Fruit fly (Drosophila melanogaster) whole organism, embryonic: ENCODE data around the gene cold.

Experiments
- CG10565 ChIP-seq: fragments of 200-800 bp; sonication (Bioruptor generic); optimal IDR thresholded peaks from 3 replicates; lab custom pipeline; 2016; ENCODE audit warnings: missing biosample characterization, mild to moderate bottlenecking, missing genetic modification characterization
- CG10979 ChIP-seq: fragments of 200-800 bp; sonication (Bioruptor generic); optimal IDR thresholded peaks from 2 replicates; lab custom pipeline; 2018; ENCODE audit warnings: missing biosample characterization, mild to moderate bottlenecking, missing genetic modification characterization, moderate library complexity
- CG11695 ChIP-seq: fragments of 200-800 bp; sonication (Bioruptor generic); IDR thresholded peaks from 3 replicates; pipeline ENCODE4 v1.3.6; 2022; ENCODE audit warnings: missing biosample characterization, missing genetic modification characterization
- CG12071 ChIP-seq: fragments of 200-800 bp; sonication (Bioruptor generic); optimal IDR thresholded peaks from 3 replicates; lab custom pipeline; 2018; ENCODE audit warnings: missing biosample characterization, mild to moderate bottlenecking, missing genetic modification characterization
- CG12104 ChIP-seq: fragments of 200-800 bp; sonication (Bioruptor generic); optimal IDR thresholded peaks from 3 replicates; lab custom pipeline; 2016; ENCODE audit warnings: missing biosample characterization, missing genetic modification characterization
- CG12769 ChIP-seq: fragments of 200-800 bp; sonication (Bioruptor generic); optimal IDR thresholded peaks from 2 replicates; lab custom pipeline; 2019; ENCODE audit warnings: missing biosample characterization, mild to moderate bottlenecking, missing genetic modification characterization, moderate library complexity
- CG13775 ChIP-seq: fragments of 200-800 bp; sonication (Bioruptor generic); optimal IDR thresholded peaks from 3 replicates; lab custom pipeline; 2017; ENCODE audit warnings: missing biosample characterization, mild to moderate bottlenecking, missing genetic modification characterization
- CG15011 ChIP-seq: fragments of 200-800 bp; sonication (Bioruptor generic); optimal IDR thresholded peaks from 3 replicates; lab custom pipeline; 2018; ENCODE audit warnings: missing biosample characterization, mild to moderate bottlenecking, missing genetic modification characterization
- CG31388 ChIP-seq: fragments of 200-800 bp; sonication (Bioruptor generic); optimal IDR thresholded peaks from 2 replicates; lab custom pipeline; 2016; ENCODE audit warnings: missing biosample characterization, missing genetic modification characterization
- CG4282 ChIP-seq: fragments of 200-800 bp; sonication (Bioruptor generic); optimal IDR thresholded peaks from 2 replicates; lab custom pipeline; 2016; ENCODE audit warnings: missing biosample characterization, missing genetic modification characterization
- CG4404 ChIP-seq: fragments of 200-800 bp; sonication (Bioruptor generic); IDR thresholded peaks from 2 replicates; pipeline ENCODE4 v1.3.6; 2022; ENCODE audit warnings: missing biosample characterization, missing genetic modification characterization
- CG6813 ChIP-seq: fragments of 200-800 bp; sonication (Bioruptor generic); optimal IDR thresholded peaks from 2 replicates; lab custom pipeline; 2017; ENCODE audit warnings: missing biosample characterization, missing genetic modification characterization, mild to moderate bottlenecking, moderate library complexity, missing genetic modification reagents
- CG8281 ChIP-seq: fragments of 200-800 bp; sonication (Bioruptor generic); optimal IDR thresholded peaks from 2 replicates; lab custom pipeline; 2018; ENCODE audit warnings: missing biosample characterization, mild to moderate bottlenecking, missing genetic modification characterization, moderate library complexity
- Camta ChIP-seq: fragments of 200-800 bp; sonication (Bioruptor generic); optimal IDR thresholded peaks from 2 replicates; lab custom pipeline; 2016; ENCODE audit warnings: missing biosample characterization, missing genetic modification characterization
- Dad ChIP-seq: fragments of 200-800 bp; sonication (Bioruptor generic); optimal IDR thresholded peaks from 3 replicates; lab custom pipeline; 2016; ENCODE audit warnings: missing biosample characterization, missing genetic modification characterization
- Dll ChIP-seq: fragments of 200-800 bp; sonication (Bioruptor generic); IDR thresholded peaks from 4 replicates; pipeline ENCODE4 v1.3.6; 2022; ENCODE audit warnings: missing biosample characterization, missing genetic modification characterization; ENCODE audit not compliant: partially characterized antibody
- HLH4C ChIP-seq: fragments of 200-800 bp; sonication (Bioruptor generic); IDR thresholded peaks from 3 replicates; pipeline ENCODE4 v1.3.6; 2022; ENCODE audit warnings: missing biosample characterization, missing genetic modification characterization; ENCODE audit not compliant: partially characterized antibody
- Hey ChIP-seq: fragments of 200-800 bp; sonication (Bioruptor generic); optimal IDR thresholded peaks from 3 replicates; lab custom pipeline; 2018; ENCODE audit warnings: missing biosample characterization, mild to moderate bottlenecking, missing genetic modification characterization
- Hr78 ChIP-seq, 2 experiments: fragments of 200-800 bp in 1 of 2; fragments of >200 bp in 1 of 2; sonication (Bioruptor generic) in 1 of 2; optimal IDR thresholded peaks; 2 replicates each; lab custom pipeline; 2017 to 2019; ENCODE audit warnings: missing biosample characterization in 2 of 2, missing genetic modification characterization in 2 of 2, mild to moderate bottlenecking in 1 of 2, moderate library complexity in 1 of 2
- Hsf ChIP-seq: fragments of 200-800 bp; sonication (Bioruptor generic); optimal IDR thresholded peaks from 3 replicates; lab custom pipeline; 2016; ENCODE audit warnings: missing biosample characterization, missing genetic modification characterization
- Lhr ChIP-seq: fragments of 200-800 bp; sonication (Bioruptor generic); optimal IDR thresholded peaks from 3 replicates; lab custom pipeline; 2017; ENCODE audit warnings: mild to moderate bottlenecking, missing biosample characterization, missing genetic modification reagents, missing genetic modification characterization
- MTF-1 ChIP-seq: fragments of 200-800 bp; sonication (Bioruptor generic); optimal IDR thresholded peaks from 2 replicates; lab custom pipeline; 2018; ENCODE audit warnings: missing biosample characterization, mild to moderate bottlenecking, missing genetic modification characterization, borderline replicate concordance
- Max ChIP-seq: fragments of 200-800 bp; sonication (Bioruptor generic); optimal IDR thresholded peaks from 2 replicates; lab custom pipeline; 2016; ENCODE audit warnings: missing biosample characterization, mild to moderate bottlenecking, missing genetic modification characterization
- Mes4 ChIP-seq: fragments of 200-800 bp; sonication (Bioruptor generic); optimal IDR thresholded peaks from 2 replicates; lab custom pipeline; 2016; ENCODE audit warnings: missing biosample characterization, missing genetic modification characterization
- Opbp ChIP-seq: fragments of 200-800 bp; sonication (Bioruptor generic); IDR thresholded peaks from 3 replicates; pipeline ENCODE4 v1.3.6; 2022; ENCODE audit warnings: missing biosample characterization, missing genetic modification characterization; ENCODE audit not compliant: partially characterized antibody
- Sry-β ChIP-seq: fragments of 200-800 bp; sonication (Bioruptor generic); optimal IDR thresholded peaks from 2 replicates; lab custom pipeline; 2018; ENCODE audit warnings: missing biosample characterization, mild to moderate bottlenecking, missing genetic modification characterization, moderate library complexity
- Sry-δ ChIP-seq: fragments of 200-800 bp; sonication (Bioruptor generic); optimal IDR thresholded peaks from 2 replicates; lab custom pipeline; 2016; ENCODE audit warnings: missing biosample characterization, missing genetic modification characterization
- ato ChIP-seq: fragments of 200-800 bp; sonication (Bioruptor generic); IDR thresholded peaks from 2 replicates; pipeline ENCODE4 v1.3.6; 2022; ENCODE audit warnings: missing biosample characterization, missing genetic modification characterization; ENCODE audit not compliant: partially characterized antibody
- bab2 ChIP-seq: fragments of 200-800 bp; sonication (Bioruptor generic); optimal IDR thresholded peaks from 2 replicates; lab custom pipeline; 2016; ENCODE audit warnings: missing biosample characterization, missing genetic modification characterization
- bcd ChIP-seq: fragments of 200-800 bp; sonication (Bioruptor generic); optimal IDR thresholded peaks from 2 replicates; lab custom pipeline; 2017; ENCODE audit warnings: missing biosample characterization, mild to moderate bottlenecking, missing genetic modification characterization
- chm ChIP-seq: fragments of 200-800 bp; sonication (Bioruptor generic); IDR thresholded peaks from 2 replicates; pipeline ENCODE4 v1.3.6; 2022; ENCODE audit warnings: missing biosample characterization, missing genetic modification characterization
- da ChIP-seq: fragments of 200-800 bp; sonication (Bioruptor generic); optimal IDR thresholded peaks from 2 replicates; lab custom pipeline; 2016; ENCODE audit warnings: missing biosample characterization, missing genetic modification characterization
- fd3F ChIP-seq: fragments of 200-800 bp; sonication (Bioruptor generic); optimal IDR thresholded peaks from 2 replicates; lab custom pipeline; 2018; ENCODE audit warnings: missing biosample characterization, mild to moderate bottlenecking, missing genetic modification characterization, moderate library complexity
- ftz-f1 ChIP-seq: fragments of 200-800 bp; sonication (Bioruptor generic); optimal IDR thresholded peaks from 2 replicates; lab custom pipeline; 2016; ENCODE audit warnings: missing biosample characterization, missing genetic modification characterization
- gcm ChIP-seq: fragments of 200-800 bp; sonication (Bioruptor generic); optimal IDR thresholded peaks from 2 replicates; lab custom pipeline; 2019; ENCODE audit warnings: missing biosample characterization, mild to moderate bottlenecking, missing genetic modification characterization, moderate library complexity
- hth ChIP-seq: fragments of >200 bp; optimal IDR thresholded peaks from 2 replicates; lab custom pipeline; 2017; ENCODE audit warnings: inconsistent platforms
- inv ChIP-seq: fragments of 200-800 bp; sonication (Bioruptor generic); IDR thresholded peaks from 2 replicates; pipeline ENCODE4 v1.3.6; 2022; ENCODE audit warnings: missing biosample characterization, missing genetic modification characterization; ENCODE audit not compliant: partially characterized antibody
- jigr1 ChIP-seq: fragments of 200-800 bp; sonication (Bioruptor generic); IDR thresholded peaks from 3 replicates; pipeline ENCODE4 v1.3.6; 2022; ENCODE audit warnings: missing biosample characterization, missing genetic modification characterization
- knrl ChIP-seq: fragments of 200-800 bp; sonication (Bioruptor generic); IDR thresholded peaks from 3 replicates; pipeline ENCODE4 v1.3.6; 2022; ENCODE audit warnings: missing biosample characterization, missing genetic modification characterization; ENCODE audit not compliant: partially characterized antibody
- odd ChIP-seq: fragments of 200-800 bp; sonication (Bioruptor generic); optimal IDR thresholded peaks from 2 replicates; lab custom pipeline; 2017; ENCODE audit warnings: missing biosample characterization, mild to moderate bottlenecking, missing genetic modification characterization
- peb ChIP-seq: fragments of 200-800 bp; sonication (Bioruptor generic); IDR thresholded peaks from 2 replicates; pipeline ENCODE4 v1.3.6; 2022; ENCODE audit warnings: missing biosample characterization, missing genetic modification characterization
- ro ChIP-seq: fragments of 200-800 bp; sonication (Bioruptor generic); IDR thresholded peaks from 2 replicates; pipeline ENCODE4 v1.3.6; 2022; ENCODE audit warnings: missing biosample characterization, missing genetic modification characterization
- run ChIP-seq: fragments of 200-800 bp; sonication (Bioruptor generic); optimal IDR thresholded peaks from 3 replicates; lab custom pipeline; 2018; ENCODE audit warnings: missing biosample characterization, mild to moderate bottlenecking, missing genetic modification characterization
- slbo ChIP-seq: fragments of 200-800 bp; sonication (Bioruptor generic); IDR thresholded peaks from 2 replicates; pipeline ENCODE4 v1.3.6; 2022; ENCODE audit warnings: missing biosample characterization, missing genetic modification characterization
- stwl ChIP-seq: fragments of 200-800 bp; sonication (Bioruptor generic); optimal IDR thresholded peaks from 3 replicates; lab custom pipeline; 2018; ENCODE audit warnings: missing biosample characterization, mild to moderate bottlenecking, missing genetic modification characterization, moderate library complexity
- sug ChIP-seq: fragments of 200-800 bp; optimal IDR thresholded peaks from 2 replicates; lab custom pipeline; 2019; ENCODE audit warnings: missing biosample characterization, mild to moderate bottlenecking, missing genetic modification characterization, moderate library complexity
- unc-4 ChIP-seq: fragments of 200-800 bp; sonication (Bioruptor generic); IDR thresholded peaks from 2 replicates; pipeline ENCODE4 v1.3.6; 2022; ENCODE audit warnings: missing biosample characterization, missing genetic modification characterization; ENCODE audit not compliant: partially characterized antibody
- zen2 ChIP-seq: fragments of 200-800 bp; sonication (Bioruptor generic); IDR thresholded peaks from 3 replicates; pipeline ENCODE4 v1.3.6; 2022; ENCODE audit warnings: missing biosample characterization, missing genetic modification characterization; ENCODE audit not compliant: partially characterized antibody

The cold gene

DNA sequence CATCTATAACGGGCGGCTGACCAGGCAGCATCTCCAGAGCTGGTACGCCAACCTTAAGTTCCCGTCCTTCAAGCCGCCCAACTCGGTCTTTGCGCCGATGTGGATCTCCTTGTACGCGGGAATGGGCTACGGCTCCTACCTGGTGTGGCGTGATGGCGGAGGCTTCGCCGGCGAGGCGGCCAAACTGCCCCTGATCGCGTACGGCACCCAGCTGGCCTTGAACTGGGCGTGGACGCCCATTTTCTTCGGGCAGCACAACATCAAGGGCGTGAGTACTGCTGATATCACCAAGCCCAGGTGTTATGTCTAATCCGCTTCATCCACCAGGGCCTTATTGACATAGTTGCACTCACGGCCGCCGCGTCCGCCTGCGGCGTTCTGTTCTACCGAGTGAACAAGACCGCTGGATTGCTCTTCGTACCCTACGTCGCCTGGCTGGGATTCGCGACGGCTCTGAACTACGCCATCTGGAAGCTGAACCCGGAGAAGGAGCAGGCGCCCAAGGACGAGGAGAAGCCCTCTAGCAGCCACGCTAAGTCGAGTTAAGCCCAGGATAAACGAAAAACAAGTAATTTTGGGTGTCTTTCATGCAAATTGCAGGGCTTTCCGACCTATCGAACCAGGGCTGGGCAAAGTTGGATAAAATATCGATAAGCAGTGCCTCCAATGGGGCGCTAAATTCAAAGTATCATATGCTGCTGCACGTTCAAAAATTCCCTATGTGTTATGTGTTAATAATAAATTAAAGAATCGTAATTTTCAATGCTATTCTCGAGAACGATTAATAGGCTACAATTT, 14.1 kb upstream of the cold start, which contains the start of gene rempA (continued):
- peak; percentile 72 for TF ChIP-seq Sry-β (GFP tag; lab: Kevin White, UChicago)
- TF ChIP-seq CG6813 (GFP tag; lab: Kevin White, UChicago) = no peak
- TF ChIP-seq CG15011 = no peak
- TF ChIP-seq sug (tag; lab: Kevin White, UChicago) = no peak
- TF ChIP-seq run (tag; lab: Kevin White, UChicago) = no peak
- TF ChIP-seq Hr78 (GFP tag; optimal IDR thresholded peaks at IDR 0.05; lab: Kevin White, UChicago) = peak in 1 of 2 experiments; percentile 83
- TF ChIP-seq Dad (GFP tag; lab: Kevin White, UChicago) = no peak
- no peak for TF ChIP-seq CG13775 (GFP tag; lab: Kevin White, UChicago)
- no peak for TF ChIP-seq slbo
- TF ChIP-seq CG10565 (GFP tag; lab: Kevin White, UChicago) = no peak
- peak; percentile 58; the same call in 2 of the 3 replicates for TF ChIP-seq knrl (GFP tag; lab: Robert Waterston, UW)
- TF ChIP-seq peb = no peak
- peak; percentile 74 for TF ChIP-seq unc-4 (GFP tag; lab: Robert Waterston, UW)
- peak; percentile 69; the same call in 2 of the 3 replicates for TF ChIP-seq Opbp
- TF ChIP-seq zen2 (GFP tag; lab: Robert Waterston, UW) = peak; percentile 32; the same call in 1 of the 3 replicates
- no peak for TF ChIP-seq CG4404 (GFP tag; lab: Robert Waterston, UW)
- TF ChIP-seq hth (lab: Kevin White, UChicago) = no peak
- no peak for TF ChIP-seq CG12104 (GFP tag; lab: Kevin White, UChicago)
- peak; percentile 74 for TF ChIP-seq Dll (GFP tag; lab: Robert Waterston, UW)
- TF ChIP-seq odd (GFP tag; lab: Kevin White, UChicago) = no peak
- TF ChIP-seq jigr1 (GFP tag; lab: Robert Waterston, UW) = no peak
- no peak for TF ChIP-seq bab2 (GFP tag; lab: Kevin White, UChicago)
- peak; percentile 60; the same call in 2 of the 3 replicates for TF ChIP-seq HLH4C
- TF ChIP-seq CG8281 (tag; lab: Kevin White, UChicago) = no peak
- no peak for TF ChIP-seq Hey
- TF ChIP-seq CG11695 (GFP tag; lab: Robert Waterston, UW) = no peak
- TF ChIP-seq inv = peak; percentile 45; the same call in 1 of the 2 replicates
- TF ChIP-seq stwl (tag; lab: Kevin White, UChicago) = no peak
- TF ChIP-seq da (GFP tag; lab: Kevin White, UChicago) = no peak
- TF ChIP-seq CG31388 (GFP tag; lab: Kevin White, UChicago) = no peak
- TF ChIP-seq Sry-δ (GFP tag; lab: Kevin White, UChicago) = peak; percentile 58
- no peak for TF ChIP-seq fd3F
- no peak for TF ChIP-seq CG4282 (GFP tag; lab: Kevin White, UChicago)
- TF ChIP-seq ato (GFP tag; lab: Robert Waterston, UW) = peak; percentile 49
- TF ChIP-seq Mes4 (GFP tag; lab: Kevin White, UChicago) = no peak
- TF ChIP-seq ftz-f1 (GFP tag; lab: Kevin White, UChicago) = peak; percentile 33
- no peak for TF ChIP-seq bcd
- TF ChIP-seq Max (GFP tag; lab: Kevin White, UChicago) = no peak
- TF ChIP-seq gcm (GFP tag; lab: Kevin White, UChicago) = no peak
- TF ChIP-seq CG12769 (tag; lab: Kevin White, UChicago) = no peak
- TF ChIP-seq Camta = no peak
- TF ChIP-seq Lhr (GFP tag; lab: Kevin White, UChicago) = no peak
- no peak for TF ChIP-seq CG10979 (tag; lab: Kevin White, UChicago)
- no peak for TF ChIP-seq CG12071
- TF ChIP-seq ro (GFP tag; lab: Robert Waterston, UW) = no peak
- no peak for TF ChIP-seq chm (GFP tag; lab: Robert Waterston, UW)
- no peak for TF ChIP-seq Hsf (GFP tag; lab: Kevin White, UChicago)
- no peak for TF ChIP-seq MTF-1 (GFP tag; lab: Kevin White, UChicago)
